Worm (Caenorhabditis elegans) whole organism, young adult: ENCODE data around the gene Y54G2A.18.
A peak's percentile ranks its signal among the peaks of the same experiment; 100 is the strongest.

Experiments used
- C17E4.6 ChIP-seq: fragments of 200-800 bp; sonication (Bioruptor generic); IDR thresholded peaks from 2 replicates; pipeline ENCODE4 v1.3.6; 2022; ENCODE audit warnings: missing genetic modification reagents, missing genetic modification characterization, missing compliant biosample characterization
- F39B2.1 ChIP-seq: fragments of 200-800 bp; sonication (Bioruptor generic); IDR thresholded peaks from 2 replicates; pipeline ENCODE4 v1.3.6; 2022; ENCODE audit warnings: missing genetic modification reagents, missing genetic modification characterization, missing compliant biosample characterization
- K11D2.4 ChIP-seq: fragments of 200-800 bp; sonication (Bioruptor generic); IDR thresholded peaks from 2 replicates; pipeline ENCODE4 v1.3.6; 2022; ENCODE audit warnings: missing genetic modification reagents, missing genetic modification characterization, missing compliant biosample characterization
- K12H6.12 ChIP-seq: fragments of 200-800 bp; sonication (Bioruptor generic); optimal IDR thresholded peaks from 2 replicates; lab custom pipeline; 2018; ENCODE audit warnings: mild to moderate bottlenecking, missing genetic modification characterization, missing compliant biosample characterization
- Y79H2A.3 ChIP-seq: fragments of 200-800 bp; sonication (Bioruptor generic); conservative IDR thresholded peaks from 2 replicates; pipeline ENCODE4 v1.3.6; 2022; ENCODE audit warnings: missing genetic modification reagents, missing genetic modification characterization, missing compliant biosample characterization
- ZK185.1 ChIP-seq: sonication (generic microtip); optimal IDR thresholded peaks from 2 replicates; lab custom pipeline; 2016; ENCODE audit warnings: mild to moderate bottlenecking, missing genetic modification characterization, missing compliant biosample characterization; ENCODE audit not compliant: poor library complexity, severe bottlenecking
- atf-7 ChIP-seq: sonication (generic microtip); optimal IDR thresholded peaks from 2 replicates; lab custom pipeline; 2017; ENCODE audit warnings: mild to moderate bottlenecking, missing genetic modification characterization, missing compliant biosample characterization
- ccch-3 ChIP-seq: fragments of 200-800 bp; sonication (Bioruptor generic); optimal IDR thresholded peaks from 2 replicates; lab custom pipeline; 2018; ENCODE audit warnings: mild to moderate bottlenecking, missing genetic modification characterization, missing compliant biosample characterization
- chd-7 ChIP-seq: sonication (generic microtip); optimal IDR thresholded peaks from 2 replicates; lab custom pipeline; 2016; ENCODE audit warnings: mild to moderate bottlenecking, missing genetic modification characterization, moderate library complexity, missing compliant biosample characterization
- die-1 ChIP-seq: sonication (generic microtip); optimal IDR thresholded peaks from 2 replicates; lab custom pipeline; 2016; ENCODE audit warnings: missing genotype, mild to moderate bottlenecking, missing genetic modification characterization, missing compliant biosample characterization
- dox-1 ChIP-seq: fragments of 200-800 bp; sonication (Bioruptor generic); IDR thresholded peaks from 2 replicates; pipeline ENCODE4 v1.3.6; 2022; ENCODE audit warnings: missing genetic modification reagents, missing genetic modification characterization, missing compliant biosample characterization
- dpl-1 ChIP-seq: fragments of 150-350 bp; optimal IDR thresholded peaks from 2 replicates; lab custom pipeline; 2014; ENCODE audit warnings: missing biosample characterization, missing genetic modification reagents, missing genetic modification characterization
- egl-44 ChIP-seq: fragments of 200-800 bp; sonication (Bioruptor generic); IDR thresholded peaks from 2 replicates; pipeline ENCODE4 v1.3.6; 2022; ENCODE audit warnings: missing genetic modification reagents, missing genetic modification characterization, missing compliant biosample characterization
- egrh-3 ChIP-seq: fragments of 200-800 bp; sonication (Bioruptor generic); IDR thresholded peaks from 2 replicates; pipeline ENCODE4 v1.3.6; 2022; ENCODE audit warnings: missing genetic modification reagents, missing genetic modification characterization, missing compliant biosample characterization
- ets-4 ChIP-seq: fragments of 200-800 bp; sonication (Bioruptor generic); optimal IDR thresholded peaks from 2 replicates; lab custom pipeline; 2018; ENCODE audit warnings: mild to moderate bottlenecking, missing genetic modification characterization, missing compliant biosample characterization
- hmg-20 ChIP-seq: fragments of 200-800 bp; sonication (Bioruptor generic); IDR thresholded peaks from 2 replicates; pipeline ENCODE4 v1.3.6; 2022; ENCODE audit warnings: missing genetic modification reagents, missing genetic modification characterization, missing compliant biosample characterization
- hsf-1 ChIP-seq: fragments of 200-800 bp; sonication (Bioruptor generic); IDR thresholded peaks from 2 replicates; pipeline ENCODE4 v1.3.6; 2022; ENCODE audit warnings: missing genetic modification reagents, missing genetic modification characterization, missing compliant biosample characterization
- lin-35 ChIP-seq, 3 experiments: fragments of 150-350 bp in 2 of 3; sonication (generic microtip) in 1 of 3; optimal IDR thresholded peaks; 2 replicates each; lab custom pipeline; 2014 to 2018; ENCODE audit warnings: missing biosample characterization in 3 of 3, missing genetic modification characterization in 3 of 3, missing genetic modification reagents in 3 of 3
- lsl-1 ChIP-seq: fragments of 200-800 bp; sonication (Bioruptor generic); optimal IDR thresholded peaks from 2 replicates; lab custom pipeline; 2018; ENCODE audit warnings: mild to moderate bottlenecking, missing genetic modification characterization, moderate library complexity, missing compliant biosample characterization
- mcd-1 ChIP-seq: fragments of 200-800 bp; sonication (Bioruptor generic); IDR thresholded peaks from 2 replicates; pipeline ENCODE4 v1.3.6; 2022; ENCODE audit warnings: missing genetic modification reagents, missing genetic modification characterization, missing compliant biosample characterization
- nfyb-1 ChIP-seq: fragments of 200-800 bp; sonication (Bioruptor generic); IDR thresholded peaks from 2 replicates; pipeline ENCODE4 v1.3.6; 2022; ENCODE audit warnings: missing genetic modification reagents, missing genetic modification characterization, missing compliant biosample characterization
- nhr-179 ChIP-seq: sonication (generic microtip); optimal IDR thresholded peaks from 2 replicates; lab custom pipeline; 2016; ENCODE audit warnings: mild to moderate bottlenecking, missing genetic modification characterization, missing compliant biosample characterization
- nhr-80 ChIP-seq: sonication (generic microtip); optimal IDR thresholded peaks from 2 replicates; lab custom pipeline; 2016; ENCODE audit warnings: missing genetic modification characterization, missing compliant biosample characterization
- rec-8 ChIP-seq, 2 experiments: sonication (generic microtip); optimal IDR thresholded peaks; 2 replicates each; lab custom pipeline; 2016; ENCODE audit warnings: mild to moderate bottlenecking in 2 of 2, missing genetic modification characterization in 2 of 2, missing genetic modification reagents in 2 of 2, missing genotype in 2 of 2, missing biosample characterization in 1 of 2, missing compliant biosample characterization in 1 of 2, moderate library complexity in 1 of 2
- sdz-38 ChIP-seq: sonication (generic microtip); optimal IDR thresholded peaks from 2 replicates; lab custom pipeline; 2016; ENCODE audit warnings: missing genotype, missing genetic modification characterization, missing compliant biosample characterization
- snpc-3.4 ChIP-seq: sonication (generic microtip); optimal IDR thresholded peaks from 2 replicates; lab custom pipeline; 2017; ENCODE audit warnings: missing genetic modification characterization, mild to moderate bottlenecking, missing compliant biosample characterization, antibody characterized with exemption, moderate library complexity, missing genotype, missing genetic modification reagents
- unc-62 ChIP-seq: fragments of 150-350 bp; optimal IDR thresholded peaks from 2 replicates; lab custom pipeline; 2014; ENCODE audit warnings: missing biosample characterization, missing genetic modification reagents, missing genetic modification characterization
- zfh-2 ChIP-seq: fragments of 200-800 bp; sonication (Bioruptor generic); conservative IDR thresholded peaks from 2 replicates; pipeline ENCODE4 v1.3.6; 2022; ENCODE audit warnings: missing genetic modification reagents, missing genetic modification characterization, missing compliant biosample characterization

Gene Y54G2A.18

ce11 chrIV:2864743-2865142 is 27.6 kb downstream of the Y54G2A.18 start, which contains the start of gene Y54G2A.16:
Gene Y54G2A.16, minus strand, starts transcription at chrIV:2864843.
- no peak for TF ChIP-seq ets-4 (GFP tag; lab: Kevin White, UChicago)
- TF ChIP-seq, all 124 proteins: peak for 0

- TF ChIP-seq egl-44 = no peak
- TF ChIP-seq chd-7 = no peak
- TF ChIP-seq egrh-3 (GFP tag; lab: Robert Waterston, UW) = no peak
- TF ChIP-seq snpc-3.4 (tag; lab: Kevin White, UChicago) = no peak
- no peak for TF ChIP-seq hmg-20 (GFP tag; lab: Robert Waterston, UW)
- TF ChIP-seq ccch-3 (GFP tag; lab: Kevin White, UChicago) = no peak
- no peak for TF ChIP-seq lin-35 (GFP tag; optimal IDR thresholded peaks at IDR 0.05; lab: Kevin White, UChicago)
- TF ChIP-seq mcd-1 (GFP tag; lab: Robert Waterston, UW) = no peak
- TF ChIP-seq atf-7 (tag; lab: Kevin White, UChicago) = no peak
- TF ChIP-seq K11D2.4 (GFP tag; lab: Robert Waterston, UW) = no peak
Measured at ce11 chrIV:2858734-2859133, 33.6 kb downstream of the Y54G2A.18 start.

ce11 chrIV:2855056-2855752 is 37.1 kb downstream of the Y54G2A.18 start:
- TF ChIP-seq chd-7 (no peak), K11D2.4 (GFP tag; lab: Robert Waterston, UW) (no peak), F39B2.1 (GFP tag; lab: Robert Waterston, UW) (no peak), lsl-1 (GFP tag; lab: Kevin White, UChicago) (no peak), nhr-80 (tag; lab: Kevin White, UChicago) (peak; percentile 79), unc-62 (GFP tag; lab: Kevin White, UChicago) (peak; percentile 16), atf-7 (tag; lab: Kevin White, UChicago) (peak; percentile 2), zfh-2 (peak; percentile 66), nfyb-1 (no peak), egrh-3 (GFP tag; lab: Robert Waterston, UW) (peak; percentile 28; the same call in 1 of the 2 replicates)
- TF ChIP-seq, all 124 proteins: peak for 5

- TF ChIP-seq nhr-80 (tag; lab: Kevin White, UChicago) = peak; percentile 67
- TF ChIP-seq dox-1 (GFP tag; lab: Robert Waterston, UW) = 0 out of 2 replicates have a peak, but pooled peaks have one; percentile 13
- no peak for TF ChIP-seq C17E4.6 (GFP tag; lab: Robert Waterston, UW)
- TF ChIP-seq, all 124 proteins: peak for 2
Measured at ce11 chrIV:2854161-2854560, 38.1 kb downstream of the Y54G2A.18 start.

- TF ChIP-seq nhr-179 (tag; lab: Kevin White, UChicago) (no peak), hsf-1 (GFP tag; lab: Robert Waterston, UW) (no peak), dpl-1 (GFP tag; lab: Kevin White, UChicago) (no peak), K12H6.12 (tag; lab: Kevin White, UChicago) (no peak), sdz-38 (no peak), rec-8 (tag; optimal IDR thresholded peaks at IDR 0.05; lab: Kevin White, UChicago) (no peak), die-1 (tag; lab: Kevin White, UChicago) (no peak), Y79H2A.3 (GFP tag; lab: Robert Waterston, UW) (no peak), ZK185.1 (tag; lab: Kevin White, UChicago) (no peak)
Measured at ce11 chrIV:2853164-2853563, 39.1 kb downstream of the Y54G2A.18 start, which contains the start of gene Y54G2A.49. Gene Y54G2A.49, minus strand, starts transcription at chrIV:2853264.
